Comparison of ENCODE assay signal across 1 fruit fly cellular context in genomic region chr3R:27636720-27637119, dm6.
TF ChIP-seq lines count a peak whose summit lies in the region.

No protein-coding gene starts in this region.

TF ChIP-seq in whole organism, embryonic, 481 proteins besides CTCF, POLR2A, EP300 and RAD21 (continued from another document):
- TF ChIP-seq Dref (GFP tag; IDR thresholded peaks at IDR 0.05; lab: Robert Waterston, UW) (no peak), dpn (GFP tag; optimal IDR thresholded peaks at IDR 0.05; lab: Kevin White, UChicago) (no peak)
